Worm (Caenorhabditis elegans) whole organism, L4/young adult: ENCODE data around the gene ugt-17.

ENCODE experiments used
- dao-5 ChIP-seq: sonication (generic microtip); optimal IDR thresholded peaks from 2 replicates; lab custom pipeline; 2016; ENCODE audit warnings: missing genotype, missing genetic modification characterization, moderate library complexity, missing compliant biosample characterization
- him-1 ChIP-seq: sonication (generic microtip); optimal IDR thresholded peaks from 2 replicates; lab custom pipeline; 2016; ENCODE audit warnings: missing genotype, missing genetic modification reagents, missing genetic modification characterization, missing compliant biosample characterization

DNA sequence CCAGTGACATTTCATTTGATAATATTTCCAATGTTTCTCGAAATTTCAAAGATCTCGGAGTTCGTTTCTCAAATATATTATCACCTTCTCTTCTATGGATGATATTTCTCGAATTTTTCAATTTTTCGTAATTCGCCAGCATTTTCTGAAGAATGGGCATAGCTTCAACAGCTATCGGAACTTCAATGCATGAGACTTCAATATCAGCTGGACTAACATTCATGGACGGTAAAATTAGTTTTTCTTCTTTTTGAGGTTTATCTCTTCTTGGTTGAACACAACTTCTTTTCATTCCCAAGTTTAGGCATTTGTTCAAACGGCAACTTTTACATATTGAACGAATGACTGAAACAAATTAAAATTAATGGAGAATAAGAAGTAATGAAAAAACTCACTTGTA, 23.9 kb downstream of the ugt-17 start:
- TF ChIP-seq him-1 (no peak), dao-5 (tag; lab: Kevin White, UChicago) (no peak)
